Fruit fly (Drosophila melanogaster): ENCODE measurements around the gene CG11052.
A peak's percentile ranks its signal among the peaks of the same experiment; 100 is the strongest.

Gene CG11052

DNA sequence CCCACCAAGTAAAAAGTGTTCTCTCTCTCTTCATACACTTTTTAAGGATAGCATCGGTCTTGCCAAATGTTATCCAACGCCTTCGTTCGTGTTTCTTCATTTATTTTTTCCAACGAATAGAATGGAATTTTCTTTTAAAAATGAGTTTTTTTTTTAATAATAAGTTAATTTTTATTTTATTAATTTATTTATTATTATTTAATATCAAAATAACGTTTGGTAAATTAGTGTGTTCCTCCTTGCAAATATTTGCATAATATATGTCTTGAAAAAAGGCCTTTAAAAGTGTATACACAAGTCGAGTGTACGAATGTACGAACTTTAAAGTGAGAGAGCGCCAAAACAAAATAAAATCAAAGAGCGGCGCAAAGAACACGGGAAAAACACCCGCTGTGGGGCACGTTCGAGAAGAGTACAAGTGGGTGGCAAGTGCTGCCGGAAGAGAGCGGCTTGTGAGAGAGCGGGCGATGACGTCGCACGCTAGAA, 18.1 kb upstream of the CG11052 start (continued):
- TF ChIP-seq CG34406 (GFP tag; optimal IDR thresholded peaks at IDR 0.05) (peak; percentile 92), esn (GFP tag; optimal IDR thresholded peaks at IDR 0.05) (peak; percentile 91), vri (GFP tag; optimal IDR thresholded peaks at IDR 0.05) (peak; percentile 65), CG11902 (GFP tag; optimal IDR thresholded peaks at IDR 0.05) (peak; percentile 55), CG10669 (GFP tag; optimal IDR thresholded peaks at IDR 0.05) (peak; percentile 76), Ets21C (GFP tag; optimal IDR thresholded peaks at IDR 0.05) (no peak), CG11294 (GFP tag; IDR thresholded peaks at IDR 0.05) (peak; percentile 52; the same call in 1 of the 2 replicates), salr (GFP tag; optimal IDR thresholded peaks at IDR 0.05) (peak; percentile 37 to 97), CG31627 (GFP tag; optimal IDR thresholded peaks at IDR 0.05) (peak; percentile 64), CG32006 (GFP tag; optimal IDR thresholded peaks at IDR 0.05) (peak; percentile 97), fd59A (GFP tag; optimal IDR thresholded peaks at IDR 0.05) (peak; percentile 50), Blimp-1 (GFP tag; optimal IDR thresholded peaks at IDR 0.05) (peak; percentile 64), Eip78C (GFP tag) (peak; percentile 95), Met (GFP tag; optimal IDR thresholded peaks at IDR 0.05) (peak; percentile 51), CG4318 (GFP tag; optimal IDR thresholded peaks at IDR 0.05) (peak; percentile 89), cyc (GFP tag; optimal IDR thresholded peaks at IDR 0.05) (peak; percentile 25), Gug (GFP tag; IDR thresholded peaks at IDR 0.05) (peak; percentile 39; the same call in 1 of the 2 replicates), CG16779 (tag; optimal IDR thresholded peaks at IDR 0.05) (peak; percentile 91), CG6854 (GFP tag; optimal IDR thresholded peaks at IDR 0.05) (peak; percentile 74), Eip75B (GFP tag; optimal IDR thresholded peaks at IDR 0.05) (peak; percentile 77), CG6808 (GFP tag; optimal IDR thresholded peaks at IDR 0.05) (peak; percentile 75), dac (GFP tag; optimal IDR thresholded peaks at IDR 0.05) (peak; percentile 66), CG15336 (GFP tag; IDR thresholded peaks at IDR 0.05) (peak; percentile 88), CG3919 (GFP tag; optimal IDR thresholded peaks at IDR 0.05) (peak; percentile 72), svp (GFP tag) (peak; percentile 88), dsx (GFP tag; optimal IDR thresholded peaks at IDR 0.05; ENCODE audit: poor library complexity, severe bottlenecking) (peak; percentile 85), pdm3 (GFP tag; optimal IDR thresholded peaks at IDR 0.05) (peak; percentile 76), ss (GFP tag; optimal IDR thresholded peaks at IDR 0.05) (peak; percentile 85 to 94)

- TF ChIP-seq spab (GFP tag; optimal IDR thresholded peaks at IDR 0.05) (no peak), CG6792 (GFP tag; optimal IDR thresholded peaks at IDR 0.05) (no peak), CG9139 (GFP tag; optimal IDR thresholded peaks at IDR 0.05) (no peak), Sox14 (GFP tag; optimal IDR thresholded peaks at IDR 0.05) (no peak), Gug (GFP tag; IDR thresholded peaks at IDR 0.05) (no peak), CG6808 (GFP tag; optimal IDR thresholded peaks at IDR 0.05) (no peak), CG6276 (GFP tag; optimal IDR thresholded peaks at IDR 0.05) (no peak), Lpt (GFP tag; optimal IDR thresholded peaks at IDR 0.05) (no peak), fd85E (GFP tag; optimal IDR thresholded peaks at IDR 0.05) (no peak), lz (GFP tag; optimal IDR thresholded peaks at IDR 0.05) (no peak), Eip93F (GFP tag; optimal IDR thresholded peaks at IDR 0.05) (no peak)
These were observed 17.4 kb upstream of the CG11052 start for dm6 chr3R:8026515-8026914.

DNA sequence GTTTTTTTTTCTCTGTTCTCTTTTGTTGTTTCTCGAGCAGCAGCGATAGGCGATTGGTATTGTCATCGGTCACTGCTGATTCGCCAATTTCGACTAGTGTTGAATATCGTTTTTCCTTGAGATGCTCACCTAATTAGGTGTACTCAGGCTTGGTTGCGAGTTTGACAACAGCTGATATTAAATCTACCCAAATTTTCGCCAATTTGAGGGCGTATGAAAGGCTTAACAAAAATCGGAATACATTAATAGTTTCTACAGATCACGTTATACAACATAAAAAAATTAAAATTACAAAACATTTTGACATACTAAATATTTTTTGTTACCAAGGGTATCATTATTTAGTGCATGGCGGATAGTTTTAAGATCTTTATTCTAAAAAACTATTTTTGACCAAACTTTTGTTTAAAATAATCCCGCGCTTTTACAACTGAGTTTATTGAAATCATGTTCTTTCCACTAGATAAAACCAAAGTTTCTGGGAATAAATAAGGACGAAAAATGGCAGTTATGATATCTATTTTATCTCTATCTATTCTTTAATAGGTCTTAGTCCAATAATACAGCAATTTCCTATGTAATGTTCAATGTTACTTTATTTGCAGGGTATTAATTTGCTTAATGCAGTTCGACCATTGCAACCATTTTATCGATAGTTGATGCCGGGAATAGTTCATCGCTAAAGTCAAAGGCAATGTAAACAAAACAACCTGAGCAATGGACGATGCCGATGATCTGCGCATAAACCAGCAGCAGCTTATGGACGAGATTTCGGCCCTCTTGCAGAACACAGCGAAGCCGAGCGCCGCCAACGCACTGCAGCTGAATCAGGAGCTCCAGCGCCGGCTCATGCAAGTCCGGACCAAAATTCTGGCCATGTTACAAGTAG, 4.3 kb upstream of the CG11052 start, which contains the start of the genes CG10435 and Pbp95:
Gene CG10435, minus strand, starts transcription at position 81 of the 889 bp plus-strand sequence.
Gene Pbp95, plus strand, starts transcription at position 671 of the 889 bp plus-strand sequence.
- TF ChIP-seq Ets96B (tag; optimal IDR thresholded peaks at IDR 0.05) (no peak), CG6276 (GFP tag; optimal IDR thresholded peaks at IDR 0.05) (no peak), salr (GFP tag; optimal IDR thresholded peaks at IDR 0.05) (no peak), net (GFP tag; optimal IDR thresholded peaks at IDR 0.05) (no peak), Eip75B (GFP tag; optimal IDR thresholded peaks at IDR 0.05) (no peak), CG3032 (tag; optimal IDR thresholded peaks at IDR 0.05) (peak; percentile 27), Sox14 (GFP tag; optimal IDR thresholded peaks at IDR 0.05) (peak; percentile 55), CG31627 (GFP tag; optimal IDR thresholded peaks at IDR 0.05) (peak; percentile 53), Hr38 (GFP tag; optimal IDR thresholded peaks at IDR 0.05) (no peak), CG10669 (GFP tag; optimal IDR thresholded peaks at IDR 0.05) (no peak), CG6163 (GFP tag; IDR thresholded peaks at IDR 0.05) (peak; percentile 62), CG16779 (tag; optimal IDR thresholded peaks at IDR 0.05) (no peak), cyc (GFP tag; optimal IDR thresholded peaks at IDR 0.05) (peak; percentile 52), CG9139 (GFP tag; optimal IDR thresholded peaks at IDR 0.05) (no peak), CG4318 (GFP tag; optimal IDR thresholded peaks at IDR 0.05) (no peak), Met (GFP tag; optimal IDR thresholded peaks at IDR 0.05) (no peak), fkh (GFP tag; optimal IDR thresholded peaks at IDR 0.05) (no peak), dac (GFP tag; optimal IDR thresholded peaks at IDR 0.05) (no peak), Blimp-1 (GFP tag; optimal IDR thresholded peaks at IDR 0.05) (no peak), CG8319 (GFP tag; optimal IDR thresholded peaks at IDR 0.05) (no peak), CG6854 (GFP tag; optimal IDR thresholded peaks at IDR 0.05) (no peak), Hr4 (GFP tag; optimal IDR thresholded peaks at IDR 0.05) (peak; percentile 44)

All from whole organism, prepupa.